Worm (Caenorhabditis elegans): ENCODE data around the gene cdf-2.

DNA sequence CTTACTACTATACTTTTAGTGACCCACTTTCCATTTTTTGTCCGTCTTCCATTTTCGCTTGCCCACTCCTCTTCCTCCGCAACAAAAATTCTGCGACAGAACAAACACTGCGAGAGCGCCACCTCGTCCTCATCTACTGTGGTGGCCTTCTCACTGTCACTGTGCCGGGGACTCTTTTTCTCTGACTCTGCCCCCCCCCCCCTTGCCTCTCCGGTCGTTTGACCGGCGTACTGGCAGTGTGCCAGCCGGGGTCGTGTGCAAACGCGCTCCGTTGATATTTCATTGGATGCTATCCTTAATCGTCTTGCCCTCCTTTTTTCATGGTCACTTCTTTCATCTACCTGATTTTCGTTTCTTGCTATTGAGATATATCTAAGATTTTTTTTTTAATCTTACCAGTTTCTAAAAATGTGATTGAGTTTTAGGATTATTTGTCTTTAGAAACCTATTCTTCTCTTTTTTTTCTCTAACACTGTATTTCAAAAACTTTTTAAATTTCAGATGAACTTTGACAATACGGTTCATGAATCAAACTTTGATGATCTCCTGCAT lies 13.8 kb upstream of the cdf-2 start, which contains the start of gene atf-6:
- TF ChIP-seq isw-1 (GFP tag; IDR thresholded peaks at IDR 0.05) = peak; percentile 67
- peak; percentile 97 for TF ChIP-seq lin-14 (GFP tag; optimal IDR thresholded peaks at IDR 0.05)
- TF ChIP-seq elt-3 (tag; optimal IDR thresholded peaks at IDR 0.05) = peak in 3 of 6 experiments; percentile 38 to 65 (median 49)
- TF ChIP-seq rnt-1 (tag; optimal IDR thresholded peaks at IDR 0.05) = peak; percentile 79
- TF ChIP-seq snu-23 (GFP tag; optimal IDR thresholded peaks at IDR 0.05) = peak; percentile 90
- TF ChIP-seq nhr-12 (tag; optimal IDR thresholded peaks at IDR 0.05) = no peak
- peak; percentile 93 for TF ChIP-seq nhr-20 (tag; optimal IDR thresholded peaks at IDR 0.05)
- no peak for TF ChIP-seq unc-98 (GFP tag; IDR thresholded peaks at IDR 0.05)
- TF ChIP-seq nhr-71 (tag; optimal IDR thresholded peaks at IDR 0.05) = peak; percentile 91
- TF ChIP-seq hlh-17 (GFP tag; optimal IDR thresholded peaks at IDR 0.05; ENCODE audit: borderline replicate concordance) = no peak
- no peak for TF ChIP-seq ama-1 (optimal IDR thresholded peaks at IDR 0.05)
- peak; percentile 67 for TF ChIP-seq elt-2 (tag; optimal IDR thresholded peaks at IDR 0.05)
- no peak for TF ChIP-seq nhr-76 (tag; optimal IDR thresholded peaks at IDR 0.05)
- peak; percentile 87 for TF ChIP-seq C16A3.4 (tag; optimal IDR thresholded peaks at IDR 0.05)

Measured in whole organism, L1 larva.